Worm (Caenorhabditis elegans) whole organism, mixed stage, embryonic: ENCODE results near the gene glt-4.

Experiments
- bed-3 ChIP-seq: fragments of 200-800 bp; sonication (Bioruptor generic); optimal IDR thresholded peaks from 3 replicates; lab custom pipeline; 2018; ENCODE audit warnings: mild to moderate bottlenecking, missing genetic modification characterization, moderate library complexity, missing compliant biosample characterization
- blmp-1 ChIP-seq: fragments of 150-350 bp; optimal IDR thresholded peaks from 2 replicates; lab custom pipeline; 2014; ENCODE audit warnings: missing biosample characterization, missing genetic modification characterization
- ceh-39 ChIP-seq: fragments of 150-350 bp; optimal IDR thresholded peaks from 2 replicates; lab custom pipeline; 2014; ENCODE audit warnings: missing biosample characterization, missing genetic modification characterization
- ceh-43 ChIP-seq: fragments of 200-800 bp; sonication (Bioruptor generic); optimal IDR thresholded peaks from 2 replicates; lab custom pipeline; 2018; ENCODE audit warnings: mild to moderate bottlenecking, missing genetic modification characterization, moderate library complexity, missing compliant biosample characterization
- ceh-83 ChIP-seq: fragments of 200-800 bp; sonication (Bioruptor generic); optimal IDR thresholded peaks from 2 replicates; lab custom pipeline; 2018; ENCODE audit warnings: mild to moderate bottlenecking, missing genetic modification characterization, missing compliant biosample characterization
- ces-1 ChIP-seq: fragments of 150-350 bp; optimal IDR thresholded peaks from 2 replicates; lab custom pipeline; 2014; ENCODE audit warnings: missing biosample characterization, missing genetic modification reagents, missing genetic modification characterization
- cnd-1 ChIP-seq: fragments of 200-800 bp; sonication (Bioruptor generic); optimal IDR thresholded peaks from 2 replicates; lab custom pipeline; 2018; ENCODE audit warnings: mild to moderate bottlenecking, missing genetic modification characterization, missing compliant biosample characterization
- drap-1 ChIP-seq: fragments of 200-800 bp; sonication (Bioruptor generic); optimal IDR thresholded peaks from 3 replicates; lab custom pipeline; 2018; ENCODE audit warnings: mild to moderate bottlenecking, missing genetic modification characterization, missing compliant biosample characterization
- elt-1 ChIP-seq: sonication (generic microtip); optimal IDR thresholded peaks from 2 replicates; lab custom pipeline; 2017; ENCODE audit warnings: missing genetic modification characterization, mild to moderate bottlenecking, missing compliant biosample characterization, antibody characterized with exemption, moderate library complexity, borderline replicate concordance; ENCODE audit not compliant: insufficient read depth
- elt-3 ChIP-seq: fragments of 150-350 bp; optimal IDR thresholded peaks from 2 replicates; lab custom pipeline; 2014; ENCODE audit warnings: missing biosample characterization, missing genetic modification characterization
- flh-1 ChIP-seq: fragments of 200-800 bp; sonication (Bioruptor generic); optimal IDR thresholded peaks from 2 replicates; lab custom pipeline; 2018; ENCODE audit warnings: mild to moderate bottlenecking, missing genetic modification characterization, moderate library complexity, missing compliant biosample characterization
- ham-2 ChIP-seq: fragments of 200-800 bp; sonication (Bioruptor generic); optimal IDR thresholded peaks from 2 replicates; lab custom pipeline; 2018; ENCODE audit warnings: mild to moderate bottlenecking, missing genetic modification characterization, missing compliant biosample characterization
- hlh-1 ChIP-seq: fragments of 150-350 bp; optimal IDR thresholded peaks from 2 replicates; lab custom pipeline; 2014; ENCODE audit warnings: missing biosample characterization, missing genetic modification reagents, missing genetic modification characterization
- lin-13 ChIP-seq: fragments of 150-350 bp; optimal IDR thresholded peaks from 2 replicates; lab custom pipeline; 2014; ENCODE audit warnings: missing biosample characterization, missing genetic modification characterization
- lin-32 ChIP-seq: fragments of 200-800 bp; sonication (Bioruptor generic); optimal IDR thresholded peaks from 2 replicates; lab custom pipeline; 2018; ENCODE audit warnings: mild to moderate bottlenecking, missing genetic modification characterization, missing compliant biosample characterization
- lsy-2 ChIP-seq: fragments of 150-350 bp; optimal IDR thresholded peaks from 2 replicates; lab custom pipeline; 2014; ENCODE audit warnings: missing biosample characterization, missing genetic modification characterization
- mep-1 ChIP-seq: fragments of 150-350 bp; optimal IDR thresholded peaks from 2 replicates; lab custom pipeline; 2017; ENCODE audit warnings: missing biosample characterization, missing genetic modification reagents, missing genetic modification characterization, inconsistent platforms
- mls-2 ChIP-seq: sonication (generic microtip); optimal IDR thresholded peaks from 2 replicates; lab custom pipeline; 2016; ENCODE audit warnings: mild to moderate bottlenecking, missing genetic modification characterization, moderate library complexity, missing compliant biosample characterization
- nhr-12 ChIP-seq: fragments of 150-350 bp; optimal IDR thresholded peaks from 2 replicates; lab custom pipeline; 2014; ENCODE audit warnings: missing biosample characterization, missing genetic modification characterization
- nhr-2 ChIP-seq: fragments of 150-350 bp; optimal IDR thresholded peaks from 2 replicates; lab custom pipeline; 2014; ENCODE audit warnings: missing biosample characterization, missing genetic modification characterization
- nhr-28 ChIP-seq: fragments of 150-350 bp; optimal IDR thresholded peaks from 2 replicates; lab custom pipeline; 2014; ENCODE audit warnings: missing biosample characterization, missing genetic modification characterization
- nhr-76 ChIP-seq: sonication (generic microtip); optimal IDR thresholded peaks from 2 replicates; lab custom pipeline; 2017; ENCODE audit warnings: missing biosample characterization, missing genetic modification characterization
- pha-4 ChIP-seq: fragments of 150-350 bp; optimal IDR thresholded peaks from 2 replicates; lab custom pipeline; 2018; ENCODE audit warnings: missing biosample characterization, missing genetic modification reagents, missing genetic modification characterization
- sem-2 ChIP-seq: fragments of 200-800 bp; sonication (Bioruptor generic); optimal IDR thresholded peaks from 2 replicates; lab custom pipeline; 2018; ENCODE audit warnings: mild to moderate bottlenecking, missing genetic modification characterization, missing compliant biosample characterization
- snpc-4 ChIP-seq: fragments of 150-350 bp; optimal IDR thresholded peaks from 2 replicates; lab custom pipeline; 2014; ENCODE audit warnings: missing biosample characterization, missing genetic modification characterization
- tbx-8 ChIP-seq: fragments of 200-800 bp; sonication (Bioruptor generic); optimal IDR thresholded peaks from 2 replicates; lab custom pipeline; 2018; ENCODE audit warnings: mild to moderate bottlenecking, missing genetic modification characterization, moderate library complexity, missing compliant biosample characterization
- unc-120 ChIP-seq: sonication (generic microtip); optimal IDR thresholded peaks from 2 replicates; lab custom pipeline; 2017; ENCODE audit warnings: missing genetic modification characterization, missing compliant biosample characterization; ENCODE audit not compliant: poor library complexity, severe bottlenecking
- unc-62 ChIP-seq: fragments of 150-350 bp; optimal IDR thresholded peaks from 2 replicates; lab custom pipeline; 2014; ENCODE audit warnings: missing biosample characterization, missing genetic modification reagents, missing genetic modification characterization
- zip-8 ChIP-seq: fragments of 150-350 bp; optimal IDR thresholded peaks from 2 replicates; lab custom pipeline; 2014; ENCODE audit warnings: missing biosample characterization, missing genetic modification characterization
- ztf-11 ChIP-seq: fragments of 150-350 bp; optimal IDR thresholded peaks from 2 replicates; lab custom pipeline; 2014; ENCODE audit warnings: missing biosample characterization, missing genetic modification characterization

glt-4 gene

ce11 chrX:6384537-6384936 is 18.7 kb upstream of the glt-4 start:
- TF ChIP-seq elt-1 (tag; lab: Kevin White, UChicago) (peak; percentile 90), sem-2 (GFP tag; lab: Kevin White, UChicago) (no peak)

ce11 chrX:6385185-6385584 is 18.0 kb upstream of the glt-4 start, which contains the start of gene igdb-3:
TSS of gene igdb-3 (plus strand) at chrX:6385485.
- TF ChIP-seq unc-62 (no peak), nhr-28 (tag; lab: Kevin White, UChicago) (no peak), lsy-2 (tag; lab: Kevin White, UChicago) (no peak), mep-1 (tag; lab: Kevin White, UChicago) (no peak), mls-2 (tag; lab: Kevin White, UChicago) (no peak), ces-1 (GFP tag; lab: Kevin White, UChicago) (no peak), cnd-1 (tag; lab: Kevin White, UChicago) (no peak), hlh-1 (tag; lab: Kevin White, UChicago) (no peak), ceh-83 (GFP tag; lab: Kevin White, UChicago) (no peak), ham-2 (no peak), unc-120 (tag; lab: Kevin White, UChicago) (no peak), nhr-2 (tag; lab: Kevin White, UChicago) (no peak), zip-8 (tag; lab: Kevin White, UChicago) (no peak), elt-1 (tag; lab: Kevin White, UChicago) (no peak), lin-32 (GFP tag; lab: Kevin White, UChicago) (no peak), nhr-76 (tag; lab: Kevin White, UChicago) (no peak), snpc-4 (tag; lab: Kevin White, UChicago) (no peak), flh-1 (no peak), elt-3 (no peak), drap-1 (GFP tag; lab: Kevin White, UChicago) (no peak)
- TF ChIP-seq, all 35 proteins: peak for 0

ce11 chrX:6388639-6389038 is 14.6 kb upstream of the glt-4 start:
- TF ChIP-seq hlh-1 (tag; lab: Kevin White, UChicago): peak; percentile 99
- TF ChIP-seq lin-32 (GFP tag; lab: Kevin White, UChicago): no peak

DNA sequence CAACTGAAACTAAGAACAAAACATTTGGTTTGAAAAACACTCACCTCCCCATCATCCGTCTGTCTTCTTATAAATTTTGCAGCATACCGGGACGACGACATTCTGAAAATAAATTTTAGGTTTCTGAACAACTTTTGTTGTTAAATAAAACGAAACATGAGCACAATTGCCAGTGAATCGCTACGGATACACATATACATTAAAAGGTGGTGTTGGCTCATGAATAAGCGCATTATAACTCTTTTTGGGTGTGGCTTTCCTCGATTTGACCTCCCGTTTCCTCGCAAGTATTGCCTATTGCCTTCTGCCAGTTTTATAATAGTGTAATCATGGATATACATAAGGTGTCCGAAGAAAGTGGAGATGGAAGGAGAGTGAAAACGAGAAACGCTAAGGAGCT is 11.7 kb upstream of the glt-4 start, which contains the start of gene igcm-2:
Gene igcm-2, minus strand, starts transcription at position 101 of the 400 bp plus-strand sequence.
- TF ChIP-seq unc-120 (tag; lab: Kevin White, UChicago) (no peak), ceh-39 (tag; lab: Kevin White, UChicago) (no peak), nhr-12 (no peak), lin-13 (tag; lab: Kevin White, UChicago) (no peak), nhr-28 (tag; lab: Kevin White, UChicago) (no peak), lin-32 (GFP tag; lab: Kevin White, UChicago) (no peak), cnd-1 (tag; lab: Kevin White, UChicago) (no peak), nhr-2 (tag; lab: Kevin White, UChicago) (no peak), ceh-43 (GFP tag; lab: Kevin White, UChicago) (no peak), blmp-1 (tag; lab: Kevin White, UChicago) (no peak), elt-3 (no peak), tbx-8 (GFP tag; lab: Kevin White, UChicago) (no peak), ceh-83 (GFP tag; lab: Kevin White, UChicago) (no peak), sem-2 (GFP tag; lab: Kevin White, UChicago) (no peak), pha-4 (tag; lab: Kevin White, UChicago) (no peak)

DNA sequence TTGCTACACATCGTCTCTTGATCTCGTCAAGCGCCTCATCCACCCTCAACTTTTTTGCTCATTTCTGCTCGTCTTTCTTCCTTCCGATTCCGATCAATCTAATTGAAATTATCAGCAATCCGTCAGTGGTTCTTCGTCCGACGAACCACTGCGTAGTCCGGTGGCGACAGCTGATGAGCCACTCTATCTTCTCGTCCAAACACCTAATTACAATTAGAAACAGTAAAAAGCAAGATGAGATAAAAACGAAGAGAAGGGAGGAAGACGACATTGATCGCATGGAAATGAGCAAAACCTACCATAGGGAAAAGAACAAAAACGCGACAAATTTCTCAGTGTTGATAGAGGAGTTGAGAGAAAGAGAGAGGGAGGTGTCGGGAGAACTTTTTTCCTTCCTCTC is 3.8 kb upstream of the glt-4 start:
- TF ChIP-seq unc-62 (peak; percentile 61), hlh-1 (tag; lab: Kevin White, UChicago) (peak; percentile 79), ztf-11 (tag; lab: Kevin White, UChicago) (no peak), unc-120 (tag; lab: Kevin White, UChicago) (peak; percentile 44)

DNA sequence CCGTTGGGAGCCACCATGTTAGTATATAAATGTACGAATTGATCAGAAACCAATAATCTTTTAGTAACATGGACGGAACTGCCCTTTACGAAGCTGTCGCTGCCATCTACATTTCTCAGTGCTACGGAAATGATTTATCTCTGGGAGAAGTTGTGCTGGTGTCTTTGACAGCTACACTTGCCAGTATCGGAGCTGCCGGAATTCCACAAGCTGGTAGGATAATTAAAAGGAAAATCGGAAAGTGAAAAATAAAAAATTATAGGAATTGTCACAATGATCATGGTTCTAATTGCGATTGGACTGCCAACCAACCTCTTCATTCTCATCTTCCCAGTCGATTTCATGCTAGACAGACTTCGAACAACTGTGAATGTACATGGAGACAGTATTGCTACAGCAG is 2.7 kb downstream of the glt-4 start:
- TF ChIP-seq lin-32 (GFP tag; lab: Kevin White, UChicago) (no peak), nhr-2 (tag; lab: Kevin White, UChicago) (no peak), hlh-1 (tag; lab: Kevin White, UChicago) (no peak), cnd-1 (tag; lab: Kevin White, UChicago) (no peak), elt-3 (no peak), zip-8 (tag; lab: Kevin White, UChicago) (no peak), lsy-2 (tag; lab: Kevin White, UChicago) (no peak), bed-3 (GFP tag; lab: Kevin White, UChicago) (no peak), mep-1 (tag; lab: Kevin White, UChicago) (no peak), drap-1 (GFP tag; lab: Kevin White, UChicago) (no peak), ham-2 (no peak), nhr-12 (no peak)
